Fruit fly (Drosophila melanogaster) whole organism, embryonic: ENCODE results near the gene CG32544.

Experiments
- Bgb ChIP-seq: fragments of 200-800 bp; sonication (Bioruptor generic); IDR thresholded peaks from 2 replicates; pipeline ENCODE4 v1.3.6; 2022; ENCODE audit warnings: missing biosample characterization, missing genetic modification characterization; ENCODE audit not compliant: partially characterized antibody
- CG10431 ChIP-seq: fragments of 200-800 bp; sonication (Bioruptor generic); optimal IDR thresholded peaks from 3 replicates; lab custom pipeline; 2018; ENCODE audit warnings: missing biosample characterization, mild to moderate bottlenecking, missing genetic modification characterization
- CG10462 ChIP-seq: fragments of 200-800 bp; sonication (Bioruptor generic); optimal IDR thresholded peaks from 2 replicates; lab custom pipeline; 2016; ENCODE audit warnings: missing biosample characterization, missing genetic modification characterization
- CG10979 ChIP-seq: fragments of 200-800 bp; sonication (Bioruptor generic); optimal IDR thresholded peaks from 2 replicates; lab custom pipeline; 2018; ENCODE audit warnings: missing biosample characterization, mild to moderate bottlenecking, missing genetic modification characterization, moderate library complexity
- CG11456 ChIP-seq: fragments of 200-800 bp; sonication (Bioruptor generic); IDR thresholded peaks from 3 replicates; pipeline ENCODE4 v1.3.6; 2022; ENCODE audit warnings: missing biosample characterization, missing genetic modification characterization
- CG12071 ChIP-seq: fragments of 200-800 bp; sonication (Bioruptor generic); optimal IDR thresholded peaks from 3 replicates; lab custom pipeline; 2018; ENCODE audit warnings: missing biosample characterization, mild to moderate bottlenecking, missing genetic modification characterization
- CG12104 ChIP-seq: fragments of 200-800 bp; sonication (Bioruptor generic); optimal IDR thresholded peaks from 3 replicates; lab custom pipeline; 2016; ENCODE audit warnings: missing biosample characterization, missing genetic modification characterization
- CG16863 ChIP-seq: fragments of 200-800 bp; sonication (Bioruptor generic); optimal IDR thresholded peaks from 3 replicates; lab custom pipeline; 2016; ENCODE audit warnings: missing biosample characterization, missing genetic modification characterization
- CG17385 ChIP-seq: fragments of 200-800 bp; sonication (Bioruptor generic); optimal IDR thresholded peaks from 3 replicates; lab custom pipeline; 2018; ENCODE audit warnings: missing biosample characterization, mild to moderate bottlenecking, missing genetic modification characterization
- CG1832 ChIP-seq: fragments of 200-800 bp; sonication (Bioruptor generic); optimal IDR thresholded peaks from 2 replicates; lab custom pipeline; 2017; ENCODE audit warnings: missing biosample characterization, mild to moderate bottlenecking, missing genetic modification characterization, inconsistent platforms
- CG2199 ChIP-seq: fragments of 200-800 bp; sonication (Bioruptor generic); IDR thresholded peaks from 3 replicates; pipeline ENCODE4 v1.3.6; 2022; ENCODE audit warnings: missing biosample characterization, missing genetic modification characterization
- CG2678 ChIP-seq: fragments of 200-800 bp; sonication (Bioruptor generic); optimal IDR thresholded peaks from 3 replicates; lab custom pipeline; 2019; ENCODE audit warnings: missing biosample characterization, mild to moderate bottlenecking, missing genetic modification characterization, moderate library complexity
- CG30431 ChIP-seq: fragments of 200-800 bp; sonication (Bioruptor generic); optimal IDR thresholded peaks from 2 replicates; lab custom pipeline; 2017; ENCODE audit warnings: missing biosample characterization, missing genetic modification characterization
- CG31224 ChIP-seq: fragments of 200-800 bp; sonication (Bioruptor generic); IDR thresholded peaks from 2 replicates; pipeline ENCODE4 v1.3.6; 2022; ENCODE audit warnings: missing biosample characterization, missing genetic modification characterization
- CG5180 ChIP-seq: fragments of 200-800 bp; sonication (Bioruptor generic); optimal IDR thresholded peaks from 3 replicates; lab custom pipeline; 2017; ENCODE audit warnings: missing biosample characterization, missing genetic modification characterization, mild to moderate bottlenecking, moderate library complexity, missing genetic modification reagents
- CG5245 ChIP-seq: fragments of 200-800 bp; sonication (Bioruptor generic); optimal IDR thresholded peaks from 3 replicates; lab custom pipeline; 2016; ENCODE audit warnings: missing biosample characterization, missing genetic modification characterization
- CG6854 ChIP-seq: fragments of 200-800 bp; sonication (Bioruptor generic); optimal IDR thresholded peaks from 3 replicates; lab custom pipeline; 2017; ENCODE audit warnings: missing biosample characterization, mild to moderate bottlenecking, missing genetic modification characterization
- CG7271 ChIP-seq: fragments of 200-800 bp; sonication (Bioruptor generic); optimal IDR thresholded peaks from 2 replicates; lab custom pipeline; 2018; ENCODE audit warnings: missing biosample characterization, mild to moderate bottlenecking, missing genetic modification characterization, moderate library complexity
- CG7372 ChIP-seq: fragments of 200-800 bp; sonication (Bioruptor generic); IDR thresholded peaks from 2 replicates; pipeline ENCODE4 v1.3.6; 2022; ENCODE audit warnings: missing biosample characterization, missing genetic modification characterization
- CG7928 ChIP-seq: fragments of 200-800 bp; sonication (Bioruptor generic); optimal IDR thresholded peaks from 2 replicates; lab custom pipeline; 2017; ENCODE audit warnings: missing biosample characterization, mild to moderate bottlenecking, missing genetic modification characterization
- CG8478 ChIP-seq: fragments of >200 bp; optimal IDR thresholded peaks from 2 replicates; lab custom pipeline; 2018
- CG9215 ChIP-seq: fragments of 200-800 bp; sonication (Bioruptor generic); IDR thresholded peaks from 2 replicates; pipeline ENCODE4 v1.3.6; 2022; ENCODE audit warnings: missing biosample characterization, missing genetic modification characterization
- CTCF ChIP-seq: fragments of 200-800 bp; sonication (Bioruptor generic); optimal IDR thresholded peaks from 2 replicates; lab custom pipeline; 2017; ENCODE audit warnings: missing biosample characterization, mild to moderate bottlenecking, missing genetic modification characterization, moderate library complexity
- CkIIα-i1 ChIP-seq: fragments of 200-800 bp; sonication (Bioruptor generic); IDR thresholded peaks from 2 replicates; pipeline ENCODE4 v1.3.6; 2022; ENCODE audit warnings: missing biosample characterization, missing genetic modification characterization
- CoRest ChIP-seq: fragments of 200-800 bp; sonication (Bioruptor generic); optimal IDR thresholded peaks from 3 replicates; lab custom pipeline; 2018; ENCODE audit warnings: missing biosample characterization, mild to moderate bottlenecking, missing genetic modification characterization, moderate library complexity
- Doc3 ChIP-seq: fragments of 200-800 bp; sonication (Bioruptor generic); IDR thresholded peaks from 3 replicates; pipeline ENCODE4 v1.3.6; 2022; ENCODE audit warnings: missing biosample characterization, missing genetic modification characterization; ENCODE audit not compliant: partially characterized antibody
- Fer2 ChIP-seq: fragments of 200-800 bp; sonication (Bioruptor generic); optimal IDR thresholded peaks from 2 replicates; lab custom pipeline; 2018; ENCODE audit warnings: missing biosample characterization, mild to moderate bottlenecking, missing genetic modification characterization, moderate library complexity
- Hsf ChIP-seq: fragments of 200-800 bp; sonication (Bioruptor generic); optimal IDR thresholded peaks from 3 replicates; lab custom pipeline; 2016; ENCODE audit warnings: missing biosample characterization, missing genetic modification characterization
- Lhr ChIP-seq: fragments of 200-800 bp; sonication (Bioruptor generic); optimal IDR thresholded peaks from 3 replicates; lab custom pipeline; 2017; ENCODE audit warnings: mild to moderate bottlenecking, missing biosample characterization, missing genetic modification reagents, missing genetic modification characterization
- NC2β ChIP-seq: fragments of 200-800 bp; sonication (Bioruptor generic); optimal IDR thresholded peaks from 2 replicates; lab custom pipeline; 2016; ENCODE audit warnings: missing biosample characterization, missing genetic modification characterization
- Nf-YB ChIP-seq: fragments of 200-800 bp; sonication (Bioruptor generic); optimal IDR thresholded peaks from 3 replicates; lab custom pipeline; 2019; ENCODE audit warnings: missing biosample characterization, mild to moderate bottlenecking, missing genetic modification characterization, moderate library complexity
- PHDP ChIP-seq: fragments of 200-800 bp; sonication (Bioruptor generic); optimal IDR thresholded peaks from 3 replicates; lab custom pipeline; 2018; ENCODE audit warnings: missing biosample characterization, mild to moderate bottlenecking, missing genetic modification characterization, moderate library complexity
- ara ChIP-seq: fragments of 200-800 bp; sonication (Bioruptor generic); IDR thresholded peaks from 2 replicates; pipeline ENCODE4 v1.3.6; 2022; ENCODE audit warnings: missing biosample characterization, missing genetic modification characterization
- chif ChIP-seq, 2 experiments: fragments of 200-800 bp; sonication (Bioruptor generic); optimal IDR thresholded peaks; 3 replicates each; lab custom pipeline; 2016; ENCODE audit warnings: missing biosample characterization in 2 of 2, missing genetic modification characterization in 2 of 2
- crc ChIP-seq: fragments of 200-800 bp; sonication (Bioruptor generic); optimal IDR thresholded peaks from 2 replicates; lab custom pipeline; 2016; ENCODE audit warnings: missing biosample characterization, missing genetic modification characterization
- crp ChIP-seq, 2 experiments: fragments of 200-800 bp; sonication (Bioruptor generic); optimal IDR thresholded peaks; 2 replicates in 1 of 2; 3 replicates in 1 of 2; lab custom pipeline; 2017; ENCODE audit warnings: missing biosample characterization in 2 of 2, missing genetic modification characterization in 2 of 2, mild to moderate bottlenecking in 1 of 2, moderate library complexity in 1 of 2
- cwo ChIP-seq: fragments of 200-800 bp; sonication (Bioruptor generic); optimal IDR thresholded peaks from 3 replicates; lab custom pipeline; 2017; ENCODE audit warnings: missing biosample characterization, missing genetic modification characterization, mild to moderate bottlenecking, moderate library complexity, missing genetic modification reagents
- dan ChIP-seq: fragments of 200-800 bp; sonication (Bioruptor generic); IDR thresholded peaks from 2 replicates; pipeline ENCODE4 v1.3.6; 2022; ENCODE audit warnings: missing biosample characterization, missing genetic modification characterization
- eve ChIP-seq, 2 experiments: fragments of >200 bp; optimal IDR thresholded peaks; 2 replicates each; lab custom pipeline; 2017; ENCODE audit warnings: missing biosample characterization in 2 of 2, missing genetic modification characterization in 2 of 2
- gem ChIP-seq: fragments of 200-800 bp; sonication (Bioruptor generic); optimal IDR thresholded peaks from 2 replicates; lab custom pipeline; 2019; ENCODE audit warnings: missing biosample characterization, mild to moderate bottlenecking, missing genetic modification characterization, moderate library complexity
- grn ChIP-seq: fragments of 200-800 bp; sonication (Bioruptor generic); optimal IDR thresholded peaks from 3 replicates; lab custom pipeline; 2017; ENCODE audit warnings: missing biosample characterization, missing genetic modification characterization
- ken ChIP-seq: fragments of 200-800 bp; sonication (Bioruptor generic); IDR thresholded peaks from 3 replicates; pipeline ENCODE4 v1.3.6; 2022; ENCODE audit warnings: missing biosample characterization, missing genetic modification characterization
- lmd ChIP-seq: fragments of 200-800 bp; sonication (Bioruptor generic); IDR thresholded peaks from 2 replicates; pipeline ENCODE4 v1.3.6; 2022; ENCODE audit warnings: missing biosample characterization, missing genetic modification characterization
- luna ChIP-seq: fragments of 200-800 bp; sonication (Bioruptor generic); optimal IDR thresholded peaks from 2 replicates; lab custom pipeline; 2016; ENCODE audit warnings: missing biosample characterization, missing genetic modification characterization
- maf-S ChIP-seq: fragments of 200-800 bp; sonication (Bioruptor generic); optimal IDR thresholded peaks from 2 replicates; lab custom pipeline; 2016; ENCODE audit warnings: missing biosample characterization, missing genetic modification characterization
- nerfin-2 ChIP-seq: fragments of 200-800 bp; sonication (Bioruptor generic); IDR thresholded peaks from 2 replicates; pipeline ENCODE4 v1.3.6; 2022; ENCODE audit warnings: missing biosample characterization, missing genetic modification characterization; ENCODE audit not compliant: partially characterized antibody
- oc ChIP-seq: fragments of 200-800 bp; sonication (Bioruptor generic); optimal IDR thresholded peaks from 2 replicates; lab custom pipeline; 2018; ENCODE audit warnings: missing biosample characterization, mild to moderate bottlenecking, missing genetic modification characterization, moderate library complexity
- run ChIP-seq: fragments of 200-800 bp; sonication (Bioruptor generic); optimal IDR thresholded peaks from 3 replicates; lab custom pipeline; 2018; ENCODE audit warnings: missing biosample characterization, mild to moderate bottlenecking, missing genetic modification characterization
- salm ChIP-seq: fragments of 200-800 bp; sonication (Bioruptor generic); optimal IDR thresholded peaks from 2 replicates; lab custom pipeline; 2018; ENCODE audit warnings: missing biosample characterization, mild to moderate bottlenecking, missing genetic modification characterization
- slp2 ChIP-seq: fragments of 200-800 bp; sonication (Bioruptor generic); optimal IDR thresholded peaks from 2 replicates; lab custom pipeline; 2016; ENCODE audit warnings: missing biosample characterization, missing genetic modification characterization
- tio ChIP-seq: fragments of 200-800 bp; sonication (Bioruptor generic); optimal IDR thresholded peaks from 2 replicates; lab custom pipeline; 2017; ENCODE audit warnings: missing biosample characterization, missing genetic modification characterization, inconsistent platforms
- unc-4 ChIP-seq: fragments of 200-800 bp; sonication (Bioruptor generic); IDR thresholded peaks from 2 replicates; pipeline ENCODE4 v1.3.6; 2022; ENCODE audit warnings: missing biosample characterization, missing genetic modification characterization; ENCODE audit not compliant: partially characterized antibody

Gene CG32544

DNA sequence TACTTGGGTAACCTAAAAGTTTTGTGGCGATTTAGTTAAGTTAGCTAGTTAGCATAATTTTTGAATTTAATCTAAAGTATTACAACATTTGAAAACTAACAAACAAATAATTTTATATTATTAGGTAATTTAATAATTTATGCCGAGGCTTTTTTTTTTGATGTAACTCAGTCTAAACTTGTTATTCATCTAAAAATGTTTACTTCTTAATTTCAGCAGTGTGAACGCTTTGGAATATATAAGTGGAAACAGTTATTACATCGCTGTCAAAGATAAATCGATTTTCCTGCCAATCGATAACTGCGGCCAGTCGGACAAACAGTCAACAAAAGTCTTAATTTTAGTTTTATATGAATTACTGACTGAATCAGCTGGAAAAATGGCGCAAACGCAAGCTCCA lies 2.2 kb upstream of the CG32544 start, which contains the start of gene Usp39 (continued):
- TF ChIP-seq gem (tag; lab: Kevin White, UChicago): peak; percentile 68
- TF ChIP-seq slp2 (GFP tag; lab: Kevin White, UChicago): no peak
- TF ChIP-seq CG17385 (GFP tag; lab: Kevin White, UChicago): no peak
- no peak for TF ChIP-seq CG5245 (GFP tag; lab: Kevin White, UChicago)
- TF ChIP-seq CoRest: peak; percentile 46
- TF ChIP-seq CG2678 (tag; lab: Kevin White, UChicago): no peak
- peak; percentile 17 for TF ChIP-seq PHDP (tag; lab: Kevin White, UChicago)
- TF ChIP-seq CG6854 (GFP tag; lab: Kevin White, UChicago): no peak
- TF ChIP-seq CG11456: peak; percentile 46; the same call in 1 of the 3 replicates
- TF ChIP-seq CTCF (GFP tag; lab: Kevin White, UChicago): no peak
- TF ChIP-seq CG8478 (lab: Kevin White, UChicago): no peak
- TF ChIP-seq dan: no peak
- peak; percentile 46; the same call in 1 of the 2 replicates for TF ChIP-seq unc-4 (GFP tag; lab: Robert Waterston, UW)
- TF ChIP-seq maf-S (GFP tag; lab: Kevin White, UChicago): no peak
- no peak for TF ChIP-seq Nf-YB (GFP tag; lab: Kevin White, UChicago)
- TF ChIP-seq crp (GFP tag; optimal IDR thresholded peaks at IDR 0.05; lab: Kevin White, UChicago): no peak
- no peak for TF ChIP-seq CG16863
- TF ChIP-seq luna (GFP tag; lab: Kevin White, UChicago): no peak
- no peak for TF ChIP-seq CkIIα-i1 (GFP tag; lab: Robert Waterston, UW)
- TF ChIP-seq CG12104 (GFP tag; lab: Kevin White, UChicago): no peak
- TF ChIP-seq CG7372 (GFP tag; lab: Robert Waterston, UW): no peak
- TF ChIP-seq ara: no peak
- TF ChIP-seq CG30431: no peak
- no peak for TF ChIP-seq CG7928 (GFP tag; lab: Kevin White, UChicago)
- TF ChIP-seq salm: no peak
- no peak for TF ChIP-seq ken
- no peak for TF ChIP-seq CG10431 (GFP tag; lab: Kevin White, UChicago)
- no peak for TF ChIP-seq eve (GFP tag; optimal IDR thresholded peaks at IDR 0.05; lab: Kevin White, UChicago)
- no peak for TF ChIP-seq chif (GFP tag; optimal IDR thresholded peaks at IDR 0.05; lab: Kevin White, UChicago)
- no peak for TF ChIP-seq cwo
- no peak for TF ChIP-seq Fer2 (tag; lab: Kevin White, UChicago)
- TF ChIP-seq CG12071 (GFP tag; lab: Kevin White, UChicago): no peak
- TF ChIP-seq CG5180 (GFP tag; lab: Kevin White, UChicago): no peak
- TF ChIP-seq CG10979 (tag; lab: Kevin White, UChicago): peak; percentile 4
- no peak for TF ChIP-seq NC2β (GFP tag; lab: Kevin White, UChicago)
- TF ChIP-seq tio: no peak
- TF ChIP-seq CG31224 (GFP tag; lab: Robert Waterston, UW): no peak
- no peak for TF ChIP-seq oc (tag; lab: Kevin White, UChicago)
- no peak for TF ChIP-seq nerfin-2 (GFP tag; lab: Robert Waterston, UW)
- no peak for TF ChIP-seq Lhr (GFP tag; lab: Kevin White, UChicago)
- TF ChIP-seq CG1832: no peak
- TF ChIP-seq lmd: peak; percentile 36; the same call in 1 of the 2 replicates
- no peak for TF ChIP-seq grn (GFP tag; lab: Kevin White, UChicago)
- no peak for TF ChIP-seq Hsf
- TF ChIP-seq CG10462 (GFP tag; lab: Kevin White, UChicago): no peak
- 0 out of 3 replicates have a peak, but pooled peaks have one; percentile 24 for TF ChIP-seq Doc3 (GFP tag; lab: Robert Waterston, UW)
- TF ChIP-seq CG2199 (GFP tag; lab: Robert Waterston, UW): no peak
- TF ChIP-seq CG9215 (GFP tag; lab: Robert Waterston, UW): no peak
- peak; percentile 75 for TF ChIP-seq Bgb (GFP tag; lab: Robert Waterston, UW)
- TF ChIP-seq CG7271 (tag; lab: Kevin White, UChicago): no peak
- no peak for TF ChIP-seq crc (GFP tag; lab: Kevin White, UChicago)
- no peak for TF ChIP-seq run (tag; lab: Kevin White, UChicago)
